Fruit fly (Drosophila melanogaster): Measurements from ENCODE around the gene CG33986.

CG33986 gene

DNA sequence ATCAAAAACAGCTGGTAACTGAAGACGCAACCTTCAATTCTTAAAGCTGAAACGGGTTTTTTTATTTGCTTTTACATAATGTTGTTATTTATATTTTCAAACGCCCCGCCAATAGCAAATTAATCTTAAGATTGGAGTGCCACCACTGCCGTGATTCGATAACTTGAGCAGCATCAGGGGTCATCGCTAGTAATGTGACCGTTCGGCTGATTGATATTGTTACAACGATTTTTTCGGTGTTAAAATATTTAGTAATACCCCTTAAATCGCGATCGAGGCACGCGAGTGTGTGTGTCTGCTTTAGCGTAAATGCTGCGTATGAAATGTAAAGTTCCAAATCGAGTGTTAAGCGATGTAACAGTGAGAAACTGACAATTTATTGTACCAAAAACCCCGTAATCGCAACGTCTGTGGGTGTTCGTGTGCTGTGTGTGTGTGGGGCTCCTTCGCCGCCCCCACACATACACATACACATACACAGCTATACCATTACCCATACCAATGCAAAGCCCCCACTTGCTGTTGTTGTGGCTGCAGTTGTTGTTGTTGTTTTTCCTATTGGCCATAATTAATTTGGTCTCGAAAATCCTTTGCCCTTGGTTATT is 40.9 kb upstream of the CG33986 start, which contains the start of gene dop:
TSS of gene dop (plus strand) at position 185 of the 605 bp plus-strand sequence.
- TF ChIP-seq Dfd (GFP tag; optimal IDR thresholded peaks at IDR 0.05) (no peak), Hr83 (GFP tag; optimal IDR thresholded peaks at IDR 0.05; ENCODE audit: poor library complexity, severe bottlenecking) (peak; percentile 60), CG32264 (GFP tag; optimal IDR thresholded peaks at IDR 0.05) (no peak), usp (GFP tag; optimal IDR thresholded peaks at IDR 0.05) (no peak), GATAd (GFP tag; optimal IDR thresholded peaks at IDR 0.05) (no peak), Vsx2 (GFP tag; optimal IDR thresholded peaks at IDR 0.05; ENCODE audit: partially characterized antibody) (no peak), N (GFP tag; optimal IDR thresholded peaks at IDR 0.05) (peak; percentile 53), fru (GFP tag; optimal IDR thresholded peaks at IDR 0.05) (peak; percentile 32), dmrt93B (GFP tag; optimal IDR thresholded peaks at IDR 0.05) (no peak), woc (GFP tag; optimal IDR thresholded peaks at IDR 0.05) (peak; percentile 19), Mio (GFP tag; optimal IDR thresholded peaks at IDR 0.05) (no peak), lola (GFP tag; optimal IDR thresholded peaks at IDR 0.05) (no peak), Jra (GFP tag; optimal IDR thresholded peaks at IDR 0.05) (no peak), dl (GFP tag; optimal IDR thresholded peaks at IDR 0.05; ENCODE audit: insufficient read depth in 1 of 2, partially characterized antibody in 2 of 2) (no peak), tai (GFP tag; optimal IDR thresholded peaks at IDR 0.05) (no peak), sv (GFP tag; optimal IDR thresholded peaks at IDR 0.05) (peak; percentile 18), OdsH (GFP tag; optimal IDR thresholded peaks at IDR 0.05) (no peak), pan (optimal IDR thresholded peaks at IDR 0.05) (no peak), HLH106 (tag; optimal IDR thresholded peaks at IDR 0.05) (peak; percentile 37), rgr (GFP tag; optimal IDR thresholded peaks at IDR 0.05) (peak; percentile 21), Myc (optimal IDR thresholded peaks at IDR 0.05) (no peak), Abd-B (GFP tag; optimal IDR thresholded peaks at IDR 0.05) (no peak), CrebA (GFP tag; optimal IDR thresholded peaks at IDR 0.05; ENCODE audit: borderline replicate concordance) (no peak), CG9705 (GFP tag; optimal IDR thresholded peaks at IDR 0.05) (no peak), h (GFP tag; optimal IDR thresholded peaks at IDR 0.05) (no peak), dsf (GFP tag; optimal IDR thresholded peaks at IDR 0.05; ENCODE audit: borderline replicate concordance) (peak; percentile 21), Hnf4 (GFP tag; optimal IDR thresholded peaks at IDR 0.05) (peak; percentile 36), brk (GFP tag; optimal IDR thresholded peaks at IDR 0.05) (no peak), ey (GFP tag; optimal IDR thresholded peaks at IDR 0.05) (peak; percentile 18), Sp1 (GFP tag; optimal IDR thresholded peaks at IDR 0.05) (no peak), psq (GFP tag; optimal IDR thresholded peaks at IDR 0.05) (no peak), Rel (GFP tag; optimal IDR thresholded peaks at IDR 0.05) (no peak), Rel (tag; optimal IDR thresholded peaks at IDR 0.05) (peak; percentile 89), Hr78 (GFP tag; optimal IDR thresholded peaks at IDR 0.05) (peak; percentile 32), br (GFP tag; optimal IDR thresholded peaks at IDR 0.05) (no peak), foxo (GFP tag; optimal IDR thresholded peaks at IDR 0.05) (peak in 1 of 2 experiments; percentile 44), sage (GFP tag; optimal IDR thresholded peaks at IDR 0.05) (no peak), jim (GFP tag; optimal IDR thresholded peaks at IDR 0.05) (no peak), Dif (GFP tag; optimal IDR thresholded peaks at IDR 0.05; ENCODE audit: partially characterized antibody) (no peak)

DNA sequence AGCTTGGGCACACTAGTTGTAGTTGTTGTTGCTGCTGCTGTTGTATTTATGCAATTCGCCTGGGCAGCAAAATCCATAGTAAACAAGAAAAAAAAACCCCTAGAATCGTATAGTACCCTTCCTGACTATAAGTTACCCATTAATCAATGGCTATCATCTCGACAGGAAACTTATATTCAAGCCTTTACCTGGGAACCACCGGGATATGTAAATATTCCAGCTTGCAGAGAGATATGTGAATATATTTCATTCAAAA is 38.7 kb upstream of the CG33986 start:
- TF ChIP-seq dl (GFP tag; optimal IDR thresholded peaks at IDR 0.05; ENCODE audit: insufficient read depth in 1 of 2, partially characterized antibody in 2 of 2), result no peak
- TF ChIP-seq Dfd (GFP tag; optimal IDR thresholded peaks at IDR 0.05), result no peak
- no peak for TF ChIP-seq psq (GFP tag; optimal IDR thresholded peaks at IDR 0.05)
- TF ChIP-seq OdsH (GFP tag; optimal IDR thresholded peaks at IDR 0.05), result no peak
- no peak for TF ChIP-seq Vsx2 (GFP tag; optimal IDR thresholded peaks at IDR 0.05; ENCODE audit: partially characterized antibody)
